Worm (Caenorhabditis elegans) whole organism, L3 larva: ENCODE results near the gene Y38E10A.1.

Source experiments
- R02D3.7 ChIP-seq: fragments of 150-350 bp; optimal IDR thresholded peaks from 2 replicates; lab custom pipeline; 2014; ENCODE audit warnings: missing biosample characterization, missing genetic modification characterization
- aly-2 ChIP-seq: fragments of 150-350 bp; optimal IDR thresholded peaks from 2 replicates; lab custom pipeline; 2014; ENCODE audit warnings: missing biosample characterization, missing genetic modification characterization
- ama-1 ChIP-seq: fragments of 150-350 bp; optimal IDR thresholded peaks from 2 replicates; lab custom pipeline; 2018
- ceh-28 ChIP-seq: fragments of 150-350 bp; optimal IDR thresholded peaks from 2 replicates; lab custom pipeline; 2014; ENCODE audit warnings: missing biosample characterization, missing genetic modification reagents, missing genetic modification characterization
- ceh-82 ChIP-seq: fragments of 150-350 bp; optimal IDR thresholded peaks from 2 replicates; lab custom pipeline; 2014; ENCODE audit warnings: missing biosample characterization, missing genetic modification characterization
- daf-12 ChIP-seq: fragments of 150-350 bp; optimal IDR thresholded peaks from 2 replicates; lab custom pipeline; 2014; ENCODE audit warnings: missing biosample characterization, missing genetic modification reagents, missing genetic modification characterization
- egl-27 ChIP-seq: sonication (generic microtip); optimal IDR thresholded peaks from 4 replicates; lab custom pipeline; 2017; ENCODE audit warnings: missing biosample characterization, missing genetic modification reagents, missing genetic modification characterization
- egl-5 ChIP-seq: fragments of 150-350 bp; optimal IDR thresholded peaks from 2 replicates; lab custom pipeline; 2017; ENCODE audit warnings: missing biosample characterization, missing genetic modification reagents, missing genetic modification characterization, inconsistent platforms
- elt-1 ChIP-seq: fragments of 150-350 bp; optimal IDR thresholded peaks from 2 replicates; lab custom pipeline; 2014; ENCODE audit warnings: missing biosample characterization, missing genetic modification characterization
- elt-2 ChIP-seq: sonication (generic microtip); optimal IDR thresholded peaks from 2 replicates; lab custom pipeline; 2016; ENCODE audit warnings: missing genetic modification reagents, mild to moderate bottlenecking, missing genetic modification characterization, missing compliant biosample characterization
- elt-3 ChIP-seq, 3 experiments: fragments of 150-350 bp in 1 of 3; sonication (generic microtip) in 2 of 3; optimal IDR thresholded peaks; 2 replicates in 2 of 3; 4 replicates in 1 of 3; lab custom pipeline; 2014 to 2017; ENCODE audit warnings: missing biosample characterization in 3 of 3, missing genetic modification characterization in 3 of 3
- fkh-2 ChIP-seq: fragments of 150-350 bp; optimal IDR thresholded peaks from 2 replicates; lab custom pipeline; 2014; ENCODE audit warnings: missing biosample characterization, missing genetic modification reagents, missing genetic modification characterization
- fos-1 ChIP-seq: fragments of 150-350 bp; optimal IDR thresholded peaks from 2 replicates; lab custom pipeline; 2014; ENCODE audit warnings: missing biosample characterization, missing genetic modification characterization
- hmg-11 ChIP-seq: sonication (generic microtip); optimal IDR thresholded peaks from 2 replicates; lab custom pipeline; 2016; ENCODE audit warnings: missing genetic modification characterization, missing compliant biosample characterization
- jun-1 ChIP-seq: fragments of 150-350 bp; optimal IDR thresholded peaks from 2 replicates; lab custom pipeline; 2014; ENCODE audit warnings: missing biosample characterization, missing genetic modification reagents, missing genetic modification characterization
- lin-15B ChIP-seq: fragments of 150-350 bp; optimal IDR thresholded peaks from 2 replicates; lab custom pipeline; 2014; ENCODE audit warnings: missing biosample characterization, missing genetic modification characterization
- lin-39 ChIP-seq: fragments of 150-350 bp; optimal IDR thresholded peaks from 2 replicates; lab custom pipeline; 2018; ENCODE audit warnings: missing biosample characterization, missing genetic modification reagents, missing genetic modification characterization
- lsy-12 ChIP-seq: sonication (generic microtip); optimal IDR thresholded peaks from 2 replicates; lab custom pipeline; 2016; ENCODE audit warnings: mild to moderate bottlenecking, missing genetic modification characterization, missing compliant biosample characterization
- mdl-1 ChIP-seq: fragments of 150-350 bp; optimal IDR thresholded peaks from 2 replicates; lab custom pipeline; 2014; ENCODE audit warnings: missing biosample characterization, missing genetic modification characterization
- mml-1 ChIP-seq: fragments of 150-350 bp; sonication (generic microtip); optimal IDR thresholded peaks from 3 replicates; lab custom pipeline; 2014; ENCODE audit warnings: missing biosample characterization, missing genetic modification characterization
- nfya-1 ChIP-seq: sonication (generic microtip); optimal IDR thresholded peaks from 2 replicates; lab custom pipeline; 2017; ENCODE audit warnings: missing genetic modification characterization, mild to moderate bottlenecking, missing compliant biosample characterization, antibody characterized with exemption, moderate library complexity; ENCODE audit not compliant: insufficient read depth
- nhr-12 ChIP-seq: fragments of 150-350 bp; optimal IDR thresholded peaks from 2 replicates; lab custom pipeline; 2014; ENCODE audit warnings: missing biosample characterization, missing genetic modification characterization
- nhr-23 ChIP-seq: fragments of 150-350 bp; optimal IDR thresholded peaks from 2 replicates; lab custom pipeline; 2014; ENCODE audit warnings: missing biosample characterization, missing genetic modification reagents, missing genetic modification characterization
- nhr-25 ChIP-seq: sonication (generic microtip); optimal IDR thresholded peaks from 2 replicates; lab custom pipeline; 2017; ENCODE audit warnings: missing biosample characterization, missing genetic modification characterization
- nhr-28 ChIP-seq: fragments of 150-350 bp; optimal IDR thresholded peaks from 2 replicates; lab custom pipeline; 2014; ENCODE audit warnings: missing biosample characterization, missing genetic modification characterization
- nhr-76 ChIP-seq: fragments of 150-350 bp; sonication (generic microtip); optimal IDR thresholded peaks from 5 replicates; lab custom pipeline; 2014; ENCODE audit warnings: missing biosample characterization, missing genetic modification characterization
- pha-4 ChIP-seq: fragments of 150-350 bp; optimal IDR thresholded peaks from 2 replicates; lab custom pipeline; 2014; ENCODE audit warnings: missing biosample characterization, missing genetic modification reagents, missing genetic modification characterization
- sea-2 ChIP-seq: fragments of 150-350 bp; sonication (generic microtip); optimal IDR thresholded peaks from 4 replicates; lab custom pipeline; 2014; ENCODE audit warnings: missing biosample characterization, missing genetic modification reagents, missing genetic modification characterization
- skn-1 ChIP-seq: fragments of 150-350 bp; optimal IDR thresholded peaks from 2 replicates; lab custom pipeline; 2014; ENCODE audit warnings: missing biosample characterization, missing genetic modification characterization
- tbx-2 ChIP-seq: sonication (generic microtip); optimal IDR thresholded peaks from 2 replicates; lab custom pipeline; 2016; ENCODE audit warnings: mild to moderate bottlenecking, missing genetic modification characterization, missing compliant biosample characterization
- unc-62 ChIP-seq: fragments of 150-350 bp; sonication (generic microtip); optimal IDR thresholded peaks from 4 replicates; lab custom pipeline; 2014; ENCODE audit warnings: missing biosample characterization, missing genetic modification reagents, missing genetic modification characterization
- zag-1 ChIP-seq: fragments of 150-350 bp; optimal IDR thresholded peaks from 2 replicates; lab custom pipeline; 2014; ENCODE audit warnings: missing biosample characterization, missing genetic modification characterization
- ztf-11 ChIP-seq: fragments of 150-350 bp; optimal IDR thresholded peaks from 2 replicates; lab custom pipeline; 2014; ENCODE audit warnings: missing biosample characterization, missing genetic modification characterization
- ztf-4 ChIP-seq: fragments of 150-350 bp; optimal IDR thresholded peaks from 2 replicates; lab custom pipeline; 2014; ENCODE audit warnings: missing biosample characterization, missing genetic modification characterization

The Y38E10A.1 gene

ce11 chrII:12608653-12609052 is 38.2 kb upstream of the Y38E10A.1 start, which contains the start of gene Y38E10A.9:
Gene Y38E10A.9, plus strand, starts transcription at chrII:12608953.
- TF ChIP-seq nhr-28 (tag; lab: Kevin White, UChicago) = no peak
- TF ChIP-seq, all 47 proteins: peak for 0

- TF ChIP-seq zag-1 (tag; lab: Kevin White, UChicago) = no peak
Observed at ce11 chrII:12606900-12607299, 36.5 kb upstream of the Y38E10A.1 start, which contains the start of gene Y38E10A.8. Gene Y38E10A.8, plus strand, starts transcription at chrII:12607200.

DNA sequence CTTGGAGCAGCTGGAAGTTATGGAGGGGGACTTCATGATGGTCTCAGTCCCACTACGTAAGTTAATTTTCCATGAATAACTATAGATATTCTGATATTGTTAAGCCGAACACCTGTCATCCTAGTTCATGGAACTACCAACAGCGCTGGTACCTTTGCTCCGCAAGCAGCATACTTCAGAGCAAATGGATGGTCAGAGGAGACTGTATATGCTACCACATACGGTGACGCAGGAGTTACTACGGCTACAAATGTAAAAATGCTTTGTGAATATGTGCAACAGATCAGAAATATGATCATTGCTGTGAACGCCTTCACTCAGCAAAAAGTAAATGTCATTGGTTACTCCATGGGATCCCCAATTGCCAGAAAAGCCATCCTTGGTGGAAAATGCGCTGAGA is 35.7 kb upstream of the Y38E10A.1 start:
- TF ChIP-seq nhr-25 (tag; lab: Kevin White, UChicago) (no peak), skn-1 (tag; lab: Kevin White, UChicago) (no peak), mml-1 (tag; lab: Kevin White, UChicago) (no peak), daf-12 (tag; lab: Kevin White, UChicago) (no peak), nhr-76 (tag; lab: Kevin White, UChicago) (no peak), sea-2 (GFP tag; lab: Kevin White, UChicago) (no peak), fkh-2 (tag; lab: Kevin White, UChicago) (no peak), zag-1 (tag; lab: Kevin White, UChicago) (no peak), elt-3 (tag; optimal IDR thresholded peaks at IDR 0.05; lab: Kevin White, UChicago) (no peak), mdl-1 (tag; lab: Kevin White, UChicago) (no peak), ama-1 (no peak), unc-62 (no peak), tbx-2 (no peak), lin-15B (tag; lab: Kevin White, UChicago) (no peak), jun-1 (tag; lab: Kevin White, UChicago) (no peak), elt-2 (tag; lab: Kevin White, UChicago) (no peak), egl-27 (tag; lab: Kevin White, UChicago) (no peak), nfya-1 (no peak), ceh-82 (tag; lab: Kevin White, UChicago) (no peak)
- TF ChIP-seq, all 47 proteins: peak for 0

DNA sequence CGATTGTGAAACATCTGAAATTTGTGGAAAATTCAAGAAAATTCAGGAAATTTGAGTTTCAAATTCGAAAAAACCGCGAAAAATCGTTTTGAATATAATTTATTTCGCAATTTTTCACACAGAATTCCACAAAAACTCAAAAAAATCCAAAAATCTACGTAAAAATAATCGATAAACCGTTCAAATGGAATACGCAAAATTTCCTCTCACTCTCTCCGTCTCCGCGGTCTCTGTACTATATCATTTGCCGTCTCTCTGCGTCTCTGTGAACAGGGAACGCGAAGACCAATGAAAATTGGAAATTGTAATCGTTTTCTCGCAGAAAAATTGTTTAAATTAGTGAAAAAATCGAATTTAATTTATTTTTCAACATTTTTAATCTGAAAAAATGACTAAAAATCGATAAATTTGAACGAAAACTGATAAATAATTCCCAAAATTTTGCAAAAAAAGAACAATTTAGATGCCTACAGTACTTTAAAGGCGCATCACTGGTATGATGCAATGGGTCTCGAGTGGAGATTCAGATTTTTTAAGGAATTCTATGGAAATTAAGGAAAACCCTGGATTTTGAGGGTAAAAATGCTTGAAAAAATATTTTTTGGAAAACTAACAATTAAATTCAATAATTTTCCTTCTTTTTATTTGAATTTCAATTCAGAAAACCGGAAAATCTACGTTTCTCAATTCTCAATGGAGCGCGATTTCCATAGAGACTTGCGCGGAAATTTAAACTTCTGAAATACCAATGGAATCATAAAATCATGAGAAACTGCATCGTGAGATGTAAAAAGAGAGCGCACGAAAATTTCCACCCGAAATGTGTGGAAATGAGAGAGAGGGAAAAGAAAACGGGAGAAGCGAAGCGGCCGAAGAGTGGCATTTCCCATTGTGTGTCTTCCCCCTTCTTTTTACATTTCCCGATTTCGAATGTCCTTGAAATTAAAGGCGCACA is 33.5 kb upstream of the Y38E10A.1 start, which contains the start of the genes ceh-100 and lips-15:
TSS of gene ceh-100 (minus strand) at position 14 of the 955 bp plus-strand sequence.
TSS of gene lips-15 (plus strand) at position 720 of the 955 bp plus-strand sequence.
- TF ChIP-seq ztf-11 (tag; lab: Kevin White, UChicago) (no peak), lin-15B (tag; lab: Kevin White, UChicago) (peak; percentile 81), fkh-2 (tag; lab: Kevin White, UChicago) (no peak), nfya-1 (peak; percentile 46), nhr-76 (tag; lab: Kevin White, UChicago) (no peak), ztf-4 (no peak), aly-2 (tag; lab: Kevin White, UChicago) (no peak), egl-27 (tag; lab: Kevin White, UChicago) (no peak), nhr-12 (tag; lab: Kevin White, UChicago) (no peak), daf-12 (tag; lab: Kevin White, UChicago) (no peak), nhr-23 (tag; lab: Kevin White, UChicago) (peak; percentile 0), nhr-25 (tag; lab: Kevin White, UChicago) (peak; percentile 56), lsy-12 (tag; lab: Kevin White, UChicago) (no peak), pha-4 (tag; lab: Kevin White, UChicago) (peak; percentile 23), elt-1 (no peak), jun-1 (tag; lab: Kevin White, UChicago) (no peak), lin-39 (tag; lab: Kevin White, UChicago) (no peak), ceh-28 (tag; lab: Kevin White, UChicago) (peak; percentile 78), elt-2 (tag; lab: Kevin White, UChicago) (peak; percentile 5), R02D3.7 (tag; lab: Kevin White, UChicago) (no peak), fos-1 (no peak), zag-1 (tag; lab: Kevin White, UChicago) (no peak), hmg-11 (peak; percentile 43), egl-5 (peak; percentile 37)
